Fruit fly (Drosophila melanogaster): ENCODE measurements around the gene CG45060.

The CG45060 gene

dm6 chrX:9911751-9912150 is 43.4 kb upstream of the CG45060 start (continued):
- TF ChIP-seq Awh (GFP tag; IDR thresholded peaks at IDR 0.05): peak; percentile 42; the same call in 1 of the 2 replicates
- no peak for TF ChIP-seq shn (GFP tag; optimal IDR thresholded peaks at IDR 0.05)
- TF ChIP-seq disco-r (GFP tag; optimal IDR thresholded peaks at IDR 0.05): no peak
- TF ChIP-seq CG7839 (tag; optimal IDR thresholded peaks at IDR 0.05): peak; percentile 56
- no peak for TF ChIP-seq CG3995 (GFP tag; optimal IDR thresholded peaks at IDR 0.05)
- TF ChIP-seq sisA (GFP tag; IDR thresholded peaks at IDR 0.05): peak; percentile 60
- TF ChIP-seq NfI (GFP tag; optimal IDR thresholded peaks at IDR 0.05): no peak
- TF ChIP-seq CG12942 (GFP tag; optimal IDR thresholded peaks at IDR 0.05): no peak
- TF ChIP-seq CG11723 (GFP tag; optimal IDR thresholded peaks at IDR 0.05): no peak
- TF ChIP-seq Chrac-16 (GFP tag; optimal IDR thresholded peaks at IDR 0.05): no peak
- no peak for TF ChIP-seq unc-4 (GFP tag; IDR thresholded peaks at IDR 0.05; ENCODE audit: partially characterized antibody)
- 0 out of 3 replicates have a peak, but pooled peaks have one; percentile 24 for TF ChIP-seq ase (GFP tag; IDR thresholded peaks at IDR 0.05)
- no peak for TF ChIP-seq cg (GFP tag; optimal IDR thresholded peaks at IDR 0.05)
- TF ChIP-seq CG11398 (GFP tag; optimal IDR thresholded peaks at IDR 0.05): no peak
- TF ChIP-seq Meics (GFP tag; optimal IDR thresholded peaks at IDR 0.05): no peak
- TF ChIP-seq E2f2 (GFP tag; IDR thresholded peaks at IDR 0.05): peak; percentile 13; the same call in 1 of the 2 replicates
- TF ChIP-seq CG17328 (GFP tag; IDR thresholded peaks at IDR 0.05): peak; percentile 43; the same call in 1 of the 2 replicates
- TF ChIP-seq CG3281 (GFP tag; optimal IDR thresholded peaks at IDR 0.05): no peak
- TF ChIP-seq sc (optimal IDR thresholded peaks at IDR 0.05): no peak
- TF ChIP-seq sc (GFP tag; optimal IDR thresholded peaks at IDR 0.05): no peak
- no peak for TF ChIP-seq mld (GFP tag; IDR thresholded peaks at IDR 0.05; ENCODE audit: partially characterized antibody)
- no peak for TF ChIP-seq Sin3A (optimal IDR thresholded peaks at IDR 0.05)
- TF ChIP-seq ems (GFP tag; optimal IDR thresholded peaks at IDR 0.05): no peak
- TF ChIP-seq CG2120 (GFP tag; optimal IDR thresholded peaks at IDR 0.05): no peak
- TF ChIP-seq CG17612 (GFP tag; IDR thresholded peaks at IDR 0.05): no peak
- no peak for TF ChIP-seq Lim3 (GFP tag; IDR thresholded peaks at IDR 0.05)
- TF ChIP-seq seq (GFP tag; IDR thresholded peaks at IDR 0.05): no peak
- TF ChIP-seq zfh1 (GFP tag; IDR thresholded peaks at IDR 0.05): 0 out of 3 replicates have a peak, but pooled peaks have one; percentile 18
- TF ChIP-seq phol (tag; optimal IDR thresholded peaks at IDR 0.05): peak; percentile 42
- TF ChIP-seq CG10209 (GFP tag; optimal IDR thresholded peaks at IDR 0.05): no peak
- no peak for TF ChIP-seq Pdp1 (GFP tag; optimal IDR thresholded peaks at IDR 0.05)
- TF ChIP-seq D (optimal IDR thresholded peaks at IDR 0.05): no peak
- peak; percentile 33 for TF ChIP-seq D (GFP tag; optimal IDR thresholded peaks at IDR 0.05)
- peak; percentile 8 for TF ChIP-seq CG12391 (tag; optimal IDR thresholded peaks at IDR 0.05)
- TF ChIP-seq ara (GFP tag; IDR thresholded peaks at IDR 0.05): no peak
- TF ChIP-seq CG4854 (GFP tag; optimal IDR thresholded peaks at IDR 0.05): no peak
- no peak for TF ChIP-seq Optix (GFP tag; IDR thresholded peaks at IDR 0.05)
- peak; percentile 5 for TF ChIP-seq grau (tag; optimal IDR thresholded peaks at IDR 0.05)
- no peak for TF ChIP-seq CG17186 (GFP tag; optimal IDR thresholded peaks at IDR 0.05)
- no peak for TF ChIP-seq emc (GFP tag; optimal IDR thresholded peaks at IDR 0.05)
- TF ChIP-seq eyg (GFP tag; optimal IDR thresholded peaks at IDR 0.05): no peak
- no peak for TF ChIP-seq CG32767 (GFP tag; IDR thresholded peaks at IDR 0.05)
- no peak for TF ChIP-seq Ravus (GFP tag; IDR thresholded peaks at IDR 0.05)
- TF ChIP-seq slbo (GFP tag; IDR thresholded peaks at IDR 0.05): peak; percentile 32; the same call in 1 of the 2 replicates
- TF ChIP-seq CG17385 (GFP tag; optimal IDR thresholded peaks at IDR 0.05): no peak
- TF ChIP-seq chn (GFP tag; optimal IDR thresholded peaks at IDR 0.05): no peak
- TF ChIP-seq crc (GFP tag; optimal IDR thresholded peaks at IDR 0.05): no peak
- no peak for TF ChIP-seq Nf-YA (GFP tag; IDR thresholded peaks at IDR 0.05)
- no peak for TF ChIP-seq Kr (GFP tag; optimal IDR thresholded peaks at IDR 0.05)
- peak; percentile 49 for TF ChIP-seq Abd-B (GFP tag; optimal IDR thresholded peaks at IDR 0.05)
- TF ChIP-seq CG16815 (GFP tag; optimal IDR thresholded peaks at IDR 0.05): no peak
- TF ChIP-seq eve (GFP tag; optimal IDR thresholded peaks at IDR 0.05): no peak
- TF ChIP-seq pum (GFP tag; optimal IDR thresholded peaks at IDR 0.05): no peak

Data from whole organism, embryonic.